Worm (Caenorhabditis elegans) whole organism, late embryonic: ENCODE results near the gene fust-1.

Experiments
- ama-1 ChIP-seq: fragments of 150-350 bp; optimal IDR thresholded peaks from 2 replicates; lab custom pipeline; 2014
- ceh-14 ChIP-seq: sonication (generic microtip); optimal IDR thresholded peaks from 2 replicates; lab custom pipeline; 2016; ENCODE audit warnings: missing genotype, missing genetic modification characterization, missing compliant biosample characterization
- elt-2 ChIP-seq: sonication (generic microtip); optimal IDR thresholded peaks from 2 replicates; lab custom pipeline; 2016; ENCODE audit warnings: missing genetic modification reagents, missing genetic modification characterization, missing compliant biosample characterization
- hlh-6 ChIP-seq: sonication (generic microtip); optimal IDR thresholded peaks from 2 replicates; lab custom pipeline; 2016; ENCODE audit warnings: missing genotype, missing genetic modification characterization, missing compliant biosample characterization

ce11 chrII:7168712-7169111 is 16.3 kb downstream of the fust-1 start, which contains the start of gene col-36:
- TF ChIP-seq elt-2 (tag; lab: Kevin White, UChicago) = no peak
- TF ChIP-seq ceh-14 (tag; lab: Kevin White, UChicago) = no peak
- TF ChIP-seq ama-1 (lab: Kevin White, UChicago) = no peak
- TF ChIP-seq hlh-6 = no peak
